Worm (Caenorhabditis elegans): ENCODE results near the gene gei-1.

DNA sequence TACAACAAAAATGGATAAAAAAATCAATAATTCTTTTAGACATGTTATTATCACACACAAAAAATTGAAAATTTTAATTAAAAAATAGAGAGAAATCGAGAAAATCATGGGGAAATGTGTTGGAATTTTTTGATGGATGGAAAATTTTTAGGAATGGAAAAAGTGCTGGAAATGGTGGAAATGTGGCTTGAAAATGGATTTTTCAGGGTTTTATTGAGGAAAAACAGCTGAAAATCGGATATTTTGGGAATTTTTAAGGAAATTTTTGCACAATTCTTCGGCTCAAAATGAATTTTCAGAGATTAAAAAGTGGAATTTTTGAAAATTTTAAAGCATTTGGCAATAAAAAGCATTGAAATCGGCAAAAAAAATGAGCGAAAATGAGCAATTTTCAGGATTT lies 26.8 kb upstream of the gei-1 start:
- no peak for TF ChIP-seq flt-1 (GFP tag; IDR thresholded peaks at IDR 0.05)
- TF ChIP-seq aly-1 (tag; optimal IDR thresholded peaks at IDR 0.05) = no peak
- TF ChIP-seq hnd-1 (tag; optimal IDR thresholded peaks at IDR 0.05) = no peak
- TF ChIP-seq sea-1 (GFP tag; conservative IDR thresholded peaks at IDR 0.05) = no peak
- no peak for TF ChIP-seq ets-7 (tag; optimal IDR thresholded peaks at IDR 0.05)
- TF ChIP-seq hmbx-1 (tag; optimal IDR thresholded peaks at IDR 0.05) = no peak
- no peak for TF ChIP-seq ama-1 (optimal IDR thresholded peaks at IDR 0.05)
- no peak for TF ChIP-seq tbx-37 (GFP tag; conservative IDR thresholded peaks at IDR 0.05)
- no peak for TF ChIP-seq F13C5.2 (tag; optimal IDR thresholded peaks at IDR 0.05)
- TF ChIP-seq scrt-1 (GFP tag; IDR thresholded peaks at IDR 0.05) = no peak
- TF ChIP-seq B0310.2 (tag; optimal IDR thresholded peaks at IDR 0.05) = no peak
- no peak for TF ChIP-seq hmg-4 (GFP tag; optimal IDR thresholded peaks at IDR 0.05)
- TF ChIP-seq tbx-11 (GFP tag; IDR thresholded peaks at IDR 0.05) = no peak
- no peak for TF ChIP-seq ceh-13 (GFP tag; optimal IDR thresholded peaks at IDR 0.05)
